Worm (Caenorhabditis elegans): ENCODE results near the gene T02E9.5.

Gene T02E9.5

DNA sequence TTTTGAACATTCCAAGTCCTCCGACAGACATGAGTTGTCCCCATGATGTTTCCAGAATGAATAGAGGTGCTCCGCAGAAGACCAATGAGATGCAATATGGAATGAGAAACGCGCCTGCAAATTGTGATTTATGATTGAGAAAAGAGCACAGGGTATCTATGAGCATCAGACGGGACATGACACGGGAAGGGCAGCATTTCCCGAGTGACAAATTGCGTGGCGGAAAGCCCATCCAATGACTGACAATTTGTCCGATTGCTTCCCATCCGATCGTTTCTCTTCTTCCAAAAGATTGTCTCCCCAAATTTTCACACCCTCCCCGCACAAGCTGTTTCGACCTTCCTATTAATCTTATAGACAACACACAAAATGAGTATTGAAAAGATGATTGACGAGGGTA lies 34.3 kb upstream of the T02E9.5 start:
- TF ChIP-seq pros-1 (tag; optimal IDR thresholded peaks at IDR 0.05) (no peak), pat-9 (tag; optimal IDR thresholded peaks at IDR 0.05) (no peak), tbx-7 (tag; optimal IDR thresholded peaks at IDR 0.05) (no peak), hlh-30 (tag; optimal IDR thresholded peaks at IDR 0.05; ENCODE audit: insufficient read depth) (no peak), ceh-18 (tag; optimal IDR thresholded peaks at IDR 0.05) (peak; percentile 83), sdc-2 (tag; optimal IDR thresholded peaks at IDR 0.05) (no peak), unc-55 (GFP tag; optimal IDR thresholded peaks at IDR 0.05) (peak; percentile 95), rnt-1 (tag; optimal IDR thresholded peaks at IDR 0.05) (peak; percentile 75), dmd-4 (tag; optimal IDR thresholded peaks at IDR 0.05; ENCODE audit: borderline replicate concordance) (no peak), nfya-1 (tag; optimal IDR thresholded peaks at IDR 0.05) (peak; percentile 6), che-1 (tag; optimal IDR thresholded peaks at IDR 0.05) (no peak), T23F11.4 (GFP tag; optimal IDR thresholded peaks at IDR 0.05) (no peak), unc-3 (GFP tag; conservative IDR thresholded peaks at IDR 0.05) (no peak), unc-3 (tag; optimal IDR thresholded peaks at IDR 0.05) (no peak), fkh-6 (tag; optimal IDR thresholded peaks at IDR 0.05) (no peak), ceh-14 (tag; optimal IDR thresholded peaks at IDR 0.05) (no peak), hlh-15 (tag; optimal IDR thresholded peaks at IDR 0.05) (no peak), sox-4 (tag; optimal IDR thresholded peaks at IDR 0.05) (no peak)

ce11 chrV:11308346-11308745 lies 33.7 kb upstream of the T02E9.5 start, which contains the start of gene snf-11:
snf-11 (minus strand) TSS chrV:11308446.
- TF ChIP-seq pqm-1 (tag; optimal IDR thresholded peaks at IDR 0.05) (no peak), rnt-1 (tag; optimal IDR thresholded peaks at IDR 0.05) (no peak), ceh-14 (tag; optimal IDR thresholded peaks at IDR 0.05) (no peak), zip-5 (tag; optimal IDR thresholded peaks at IDR 0.05) (no peak), sox-2 (GFP tag; IDR thresholded peaks at IDR 0.05) (no peak), ceh-24 (tag; optimal IDR thresholded peaks at IDR 0.05) (no peak)

DNA sequence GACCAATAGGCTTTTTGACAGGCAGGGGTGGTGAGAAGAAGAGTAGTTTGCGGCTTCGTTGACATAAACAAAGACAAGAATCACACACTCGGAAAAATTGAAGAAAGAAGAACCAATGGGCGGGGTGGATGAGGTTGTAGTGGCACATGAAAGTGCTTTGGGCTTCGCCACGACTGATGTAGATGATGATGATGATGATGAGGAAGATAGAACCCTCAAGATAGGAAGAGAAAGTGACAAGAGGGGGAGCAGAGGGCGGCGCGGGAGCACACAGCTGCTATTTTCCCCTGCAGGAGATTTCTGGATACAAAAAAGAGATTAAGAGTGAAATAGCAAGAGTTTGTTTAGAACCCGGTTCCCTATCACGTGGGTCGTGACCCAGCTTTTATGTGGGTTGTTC lies 33.1 kb upstream of the T02E9.5 start:
- TF ChIP-seq eyg-1 (tag; optimal IDR thresholded peaks at IDR 0.05) (no peak), ceh-2 (tag; optimal IDR thresholded peaks at IDR 0.05) (no peak), hlh-30 (tag; optimal IDR thresholded peaks at IDR 0.05; ENCODE audit: insufficient read depth) (no peak), fkh-10 (GFP tag; optimal IDR thresholded peaks at IDR 0.05) (no peak), nfya-1 (tag; optimal IDR thresholded peaks at IDR 0.05) (peak; percentile 59), nhr-11 (tag; optimal IDR thresholded peaks at IDR 0.05) (no peak), pat-9 (tag; optimal IDR thresholded peaks at IDR 0.05) (peak; percentile 19), gmeb-2 (tag; optimal IDR thresholded peaks at IDR 0.05) (no peak), elt-4 (tag; optimal IDR thresholded peaks at IDR 0.05) (no peak), ceh-14 (tag; optimal IDR thresholded peaks at IDR 0.05) (no peak), npax-4 (tag; optimal IDR thresholded peaks at IDR 0.05) (no peak), che-1 (tag; optimal IDR thresholded peaks at IDR 0.05) (no peak), pha-4 (tag; optimal IDR thresholded peaks at IDR 0.05) (no peak), elt-2 (tag; optimal IDR thresholded peaks at IDR 0.05) (no peak), rnt-1 (tag; optimal IDR thresholded peaks at IDR 0.05) (peak; percentile 66), ztf-16 (tag; optimal IDR thresholded peaks at IDR 0.05) (no peak), ceh-34 (tag; optimal IDR thresholded peaks at IDR 0.05) (peak; percentile 6), sdc-2 (tag; optimal IDR thresholded peaks at IDR 0.05) (no peak), hlh-6 (tag; optimal IDR thresholded peaks at IDR 0.05) (peak; percentile 15), pag-3 (tag; optimal IDR thresholded peaks at IDR 0.05; ENCODE audit: borderline replicate concordance) (no peak), ceh-31 (tag; optimal IDR thresholded peaks at IDR 0.05) (no peak), ahr-1 (tag; optimal IDR thresholded peaks at IDR 0.05) (no peak), dve-1 (tag; optimal IDR thresholded peaks at IDR 0.05) (no peak), ceh-48 (tag; optimal IDR thresholded peaks at IDR 0.05) (no peak), lin-11 (tag; optimal IDR thresholded peaks at IDR 0.05) (no peak), lim-6 (tag; optimal IDR thresholded peaks at IDR 0.05) (no peak), nhr-232 (tag; optimal IDR thresholded peaks at IDR 0.05) (no peak), C38D4.7 (GFP tag; optimal IDR thresholded peaks at IDR 0.05) (no peak), hlh-15 (tag; optimal IDR thresholded peaks at IDR 0.05) (no peak), ceh-6 (GFP tag; optimal IDR thresholded peaks at IDR 0.05) (no peak), ceh-30 (tag; optimal IDR thresholded peaks at IDR 0.05) (no peak), ttx-3 (tag; optimal IDR thresholded peaks at IDR 0.05) (no peak), ref-2 (tag; optimal IDR thresholded peaks at IDR 0.05) (no peak), unc-55 (GFP tag; optimal IDR thresholded peaks at IDR 0.05) (peak; percentile 55), ceh-18 (tag; optimal IDR thresholded peaks at IDR 0.05) (peak; percentile 85), ama-1 (optimal IDR thresholded peaks at IDR 0.05) (no peak), pax-1 (tag; optimal IDR thresholded peaks at IDR 0.05) (no peak), mec-3 (tag; optimal IDR thresholded peaks at IDR 0.05; ENCODE audit: borderline replicate concordance) (no peak)

Data from whole organism, late embryonic.